Worm (Caenorhabditis elegans) whole organism, L4/young adult: ENCODE results near the gene M04C3.1.

ENCODE experiments used
- W03F9.2 ChIP-seq: fragments of 150-350 bp; optimal IDR thresholded peaks from 2 replicates; lab custom pipeline; 2014; ENCODE audit warnings: missing biosample characterization, missing genetic modification characterization
- dao-5 ChIP-seq: sonication (generic microtip); optimal IDR thresholded peaks from 2 replicates; lab custom pipeline; 2016; ENCODE audit warnings: missing genotype, missing genetic modification characterization, moderate library complexity, missing compliant biosample characterization
- him-1 ChIP-seq: sonication (generic microtip); optimal IDR thresholded peaks from 2 replicates; lab custom pipeline; 2016; ENCODE audit warnings: missing genotype, missing genetic modification reagents, missing genetic modification characterization, missing compliant biosample characterization

- TF ChIP-seq him-1 (no peak), W03F9.2 (tag; lab: Kevin White, UChicago) (no peak), dao-5 (tag; lab: Kevin White, UChicago) (no peak)
Observed at ce11 chrV:19431036-19431435, 14.4 kb downstream of the M04C3.1 start, which contains the start of gene srw-85.
